Fruit fly (Drosophila melanogaster) whole organism, embryonic: ENCODE data around the gene Tom70.

ENCODE experiments used
- Atf6 ChIP-seq: fragments of 200-800 bp; sonication (Bioruptor generic); IDR thresholded peaks from 2 replicates; pipeline ENCODE4 v1.3.6; 2022; ENCODE audit warnings: missing biosample characterization, missing genetic modification characterization
- CG10431 ChIP-seq: fragments of 200-800 bp; sonication (Bioruptor generic); optimal IDR thresholded peaks from 3 replicates; lab custom pipeline; 2018; ENCODE audit warnings: missing biosample characterization, mild to moderate bottlenecking, missing genetic modification characterization
- CG10462 ChIP-seq: fragments of 200-800 bp; sonication (Bioruptor generic); optimal IDR thresholded peaks from 2 replicates; lab custom pipeline; 2016; ENCODE audit warnings: missing biosample characterization, missing genetic modification characterization
- CG11247 ChIP-seq: fragments of 200-800 bp; sonication (Bioruptor generic); IDR thresholded peaks from 2 replicates; pipeline ENCODE4 v1.3.6; 2022; ENCODE audit warnings: missing biosample characterization, missing genetic modification characterization
- CG13775 ChIP-seq: fragments of 200-800 bp; sonication (Bioruptor generic); optimal IDR thresholded peaks from 3 replicates; lab custom pipeline; 2017; ENCODE audit warnings: missing biosample characterization, mild to moderate bottlenecking, missing genetic modification characterization
- CG1602 ChIP-seq: fragments of 200-800 bp; sonication (Bioruptor generic); optimal IDR thresholded peaks from 3 replicates; lab custom pipeline; 2016; ENCODE audit warnings: missing biosample characterization, missing genetic modification characterization
- CG17385 ChIP-seq: fragments of 200-800 bp; sonication (Bioruptor generic); optimal IDR thresholded peaks from 3 replicates; lab custom pipeline; 2018; ENCODE audit warnings: missing biosample characterization, mild to moderate bottlenecking, missing genetic modification characterization
- CG18262 ChIP-seq: fragments of 200-800 bp; optimal IDR thresholded peaks from 3 replicates; lab custom pipeline; 2019; ENCODE audit warnings: missing biosample characterization, mild to moderate bottlenecking, missing genetic modification characterization, moderate library complexity
- CG30020 ChIP-seq: fragments of 200-800 bp; optimal IDR thresholded peaks from 2 replicates; lab custom pipeline; 2019; ENCODE audit warnings: missing biosample characterization, mild to moderate bottlenecking, missing genetic modification characterization, moderate library complexity
- CG3065 ChIP-seq: fragments of 200-800 bp; sonication (Bioruptor generic); optimal IDR thresholded peaks from 2 replicates; lab custom pipeline; 2016; ENCODE audit warnings: missing biosample characterization, missing genetic modification characterization
- CG31441 ChIP-seq: fragments of 200-800 bp; sonication (Bioruptor generic); IDR thresholded peaks from 2 replicates; pipeline ENCODE4 v1.3.6; 2022; ENCODE audit warnings: missing biosample characterization, missing genetic modification characterization
- CG33557 ChIP-seq: fragments of 200-800 bp; sonication (Bioruptor generic); optimal IDR thresholded peaks from 2 replicates; lab custom pipeline; 2019; ENCODE audit warnings: missing biosample characterization, mild to moderate bottlenecking, missing genetic modification characterization, moderate library complexity
- CG42726 ChIP-seq: fragments of 200-800 bp; sonication (Bioruptor generic); IDR thresholded peaks from 2 replicates; pipeline ENCODE4 v1.3.6; 2022; ENCODE audit warnings: missing biosample characterization, missing genetic modification characterization; ENCODE audit not compliant: partially characterized antibody
- CG4617 ChIP-seq: fragments of 200-800 bp; sonication (Bioruptor generic); optimal IDR thresholded peaks from 3 replicates; lab custom pipeline; 2016; ENCODE audit warnings: missing biosample characterization, missing genetic modification characterization, borderline replicate concordance
- CG6854 ChIP-seq: fragments of 200-800 bp; sonication (Bioruptor generic); optimal IDR thresholded peaks from 3 replicates; lab custom pipeline; 2017; ENCODE audit warnings: missing biosample characterization, mild to moderate bottlenecking, missing genetic modification characterization
- CG9797 ChIP-seq: fragments of 200-800 bp; sonication (Bioruptor generic); optimal IDR thresholded peaks from 3 replicates; lab custom pipeline; 2018; ENCODE audit warnings: missing biosample characterization, mild to moderate bottlenecking, missing genetic modification characterization
- CTCF ChIP-seq: fragments of 200-800 bp; sonication (Bioruptor generic); optimal IDR thresholded peaks from 2 replicates; lab custom pipeline; 2017; ENCODE audit warnings: missing biosample characterization, mild to moderate bottlenecking, missing genetic modification characterization, moderate library complexity
- Dref ChIP-seq: fragments of 200-800 bp; sonication (Bioruptor generic); IDR thresholded peaks from 2 replicates; pipeline ENCODE4 v1.3.6; 2022; ENCODE audit warnings: missing biosample characterization, missing genetic modification characterization
- Elba2 ChIP-seq: fragments of 200-800 bp; sonication (Bioruptor generic); optimal IDR thresholded peaks from 3 replicates; lab custom pipeline; 2016; ENCODE audit warnings: missing biosample characterization, missing genetic modification characterization
- GATAe ChIP-seq: fragments of 200-800 bp; sonication (Bioruptor generic); conservative IDR thresholded peaks from 2 replicates; pipeline ENCODE4 v1.3.6; 2022; ENCODE audit warnings: missing biosample characterization, missing genetic modification characterization
- Hmr ChIP-seq: fragments of 200-800 bp; sonication (Bioruptor generic); optimal IDR thresholded peaks from 3 replicates; lab custom pipeline; 2017; ENCODE audit warnings: mild to moderate bottlenecking, missing biosample characterization, missing genetic modification reagents, missing genetic modification characterization
- Hmx ChIP-seq: fragments of 200-800 bp; sonication (Bioruptor generic); optimal IDR thresholded peaks from 2 replicates; lab custom pipeline; 2016; ENCODE audit warnings: missing biosample characterization, missing genetic modification characterization
- Oaz ChIP-seq: fragments of 200-800 bp; sonication (Bioruptor generic); IDR thresholded peaks from 2 replicates; pipeline ENCODE4 v1.3.6; 2022; ENCODE audit warnings: missing biosample characterization, missing genetic modification characterization
- Oli ChIP-seq: fragments of 200-800 bp; sonication (Bioruptor generic); optimal IDR thresholded peaks from 2 replicates; lab custom pipeline; 2018; ENCODE audit warnings: missing biosample characterization, mild to moderate bottlenecking, missing genetic modification characterization, moderate library complexity
- Ptx1 ChIP-seq: fragments of 200-800 bp; sonication (Bioruptor generic); IDR thresholded peaks from 2 replicates; pipeline ENCODE4 v1.3.6; 2022; ENCODE audit warnings: missing biosample characterization, missing genetic modification characterization
- Rx ChIP-seq: fragments of 200-800 bp; sonication (Bioruptor generic); IDR thresholded peaks from 2 replicates; pipeline ENCODE4 v1.3.6; 2022; ENCODE audit warnings: missing biosample characterization, missing genetic modification characterization
- Side ChIP-seq: fragments of 200-800 bp; sonication (Bioruptor generic); optimal IDR thresholded peaks from 2 replicates; lab custom pipeline; 2016; ENCODE audit warnings: missing biosample characterization, missing genetic modification characterization
- ara ChIP-seq: fragments of 200-800 bp; sonication (Bioruptor generic); IDR thresholded peaks from 2 replicates; pipeline ENCODE4 v1.3.6; 2022; ENCODE audit warnings: missing biosample characterization, missing genetic modification characterization
- da ChIP-seq: fragments of 200-800 bp; sonication (Bioruptor generic); optimal IDR thresholded peaks from 2 replicates; lab custom pipeline; 2016; ENCODE audit warnings: missing biosample characterization, missing genetic modification characterization
- ems ChIP-seq: fragments of 200-800 bp; sonication (Bioruptor generic); optimal IDR thresholded peaks from 3 replicates; lab custom pipeline; 2016; ENCODE audit warnings: missing biosample characterization, missing genetic modification characterization
- en ChIP-seq: fragments of 200-800 bp; sonication (Bioruptor generic); optimal IDR thresholded peaks from 2 replicates; lab custom pipeline; 2016; ENCODE audit warnings: missing biosample characterization, missing genetic modification characterization
- ewg ChIP-seq: fragments of 200-800 bp; sonication (Bioruptor generic); optimal IDR thresholded peaks from 3 replicates; lab custom pipeline; 2017; ENCODE audit warnings: mild to moderate bottlenecking, missing biosample characterization, missing genetic modification reagents, missing genetic modification characterization
- exex ChIP-seq: fragments of 200-800 bp; sonication (Bioruptor generic); optimal IDR thresholded peaks from 4 replicates; lab custom pipeline; 2018; ENCODE audit warnings: missing biosample characterization, mild to moderate bottlenecking, missing genetic modification characterization, moderate library complexity
- gcm ChIP-seq: fragments of 200-800 bp; sonication (Bioruptor generic); optimal IDR thresholded peaks from 2 replicates; lab custom pipeline; 2019; ENCODE audit warnings: missing biosample characterization, mild to moderate bottlenecking, missing genetic modification characterization, moderate library complexity
- gsb ChIP-seq: fragments of 200-800 bp; sonication (Bioruptor generic); IDR thresholded peaks from 2 replicates; pipeline ENCODE4 v1.3.6; 2022; ENCODE audit warnings: missing biosample characterization, missing genetic modification characterization
- her ChIP-seq: fragments of 200-800 bp; sonication (Bioruptor generic); optimal IDR thresholded peaks from 2 replicates; lab custom pipeline; 2016; ENCODE audit warnings: missing biosample characterization, missing genetic modification characterization
- kah ChIP-seq: fragments of 200-800 bp; sonication (Bioruptor generic); optimal IDR thresholded peaks from 2 replicates; lab custom pipeline; 2018; ENCODE audit warnings: missing biosample characterization, mild to moderate bottlenecking, missing genetic modification characterization
- lab ChIP-seq: fragments of 200-800 bp; sonication (Bioruptor generic); optimal IDR thresholded peaks from 3 replicates; lab custom pipeline; 2017; ENCODE audit warnings: missing biosample characterization, missing genetic modification characterization, mild to moderate bottlenecking, moderate library complexity, missing genetic modification reagents
- lbe ChIP-seq: fragments of 200-800 bp; sonication (Bioruptor generic); optimal IDR thresholded peaks from 2 replicates; lab custom pipeline; 2016; ENCODE audit warnings: missing biosample characterization, mild to moderate bottlenecking, missing genetic modification characterization
- mam ChIP-seq: fragments of 200-800 bp; sonication (Bioruptor generic); optimal IDR thresholded peaks from 3 replicates; lab custom pipeline; 2016; ENCODE audit warnings: missing biosample characterization, missing genetic modification characterization
- nerfin-1 ChIP-seq: fragments of 200-800 bp; sonication (Bioruptor generic); optimal IDR thresholded peaks from 3 replicates; lab custom pipeline; 2019; ENCODE audit warnings: missing biosample characterization, mild to moderate bottlenecking, missing genetic modification characterization, moderate library complexity
- nerfin-2 ChIP-seq: fragments of 200-800 bp; sonication (Bioruptor generic); IDR thresholded peaks from 2 replicates; pipeline ENCODE4 v1.3.6; 2022; ENCODE audit warnings: missing biosample characterization, missing genetic modification characterization; ENCODE audit not compliant: partially characterized antibody
- nom ChIP-seq: fragments of 200-800 bp; sonication (Bioruptor generic); optimal IDR thresholded peaks from 2 replicates; lab custom pipeline; 2017; ENCODE audit warnings: missing biosample characterization, missing genetic modification characterization, mild to moderate bottlenecking, moderate library complexity, missing genetic modification reagents
- p53 ChIP-seq: fragments of 200-800 bp; sonication (Bioruptor generic); optimal IDR thresholded peaks from 2 replicates; lab custom pipeline; 2016; ENCODE audit warnings: missing biosample characterization, missing genetic modification characterization
- rib ChIP-seq: fragments of 200-800 bp; sonication (Bioruptor generic); IDR thresholded peaks from 2 replicates; pipeline ENCODE4 v1.3.6; 2022; ENCODE audit warnings: missing biosample characterization, missing genetic modification characterization
- shn ChIP-seq: fragments of 200-800 bp; sonication (Bioruptor generic); optimal IDR thresholded peaks from 3 replicates; lab custom pipeline; 2016; ENCODE audit warnings: missing biosample characterization, missing genetic modification characterization
- slp2 ChIP-seq: fragments of 200-800 bp; sonication (Bioruptor generic); optimal IDR thresholded peaks from 2 replicates; lab custom pipeline; 2016; ENCODE audit warnings: missing biosample characterization, missing genetic modification characterization
- sna ChIP-seq: fragments of 200-800 bp; sonication (Bioruptor generic); IDR thresholded peaks from 2 replicates; pipeline ENCODE4 v1.3.6; 2022; ENCODE audit warnings: missing biosample characterization, missing genetic modification characterization; ENCODE audit not compliant: partially characterized antibody
- twi ChIP-seq: fragments of 200-800 bp; optimal IDR thresholded peaks from 2 replicates; lab custom pipeline; 2019; ENCODE audit warnings: missing biosample characterization, mild to moderate bottlenecking, missing genetic modification characterization, moderate library complexity

The Tom70 gene

DNA sequence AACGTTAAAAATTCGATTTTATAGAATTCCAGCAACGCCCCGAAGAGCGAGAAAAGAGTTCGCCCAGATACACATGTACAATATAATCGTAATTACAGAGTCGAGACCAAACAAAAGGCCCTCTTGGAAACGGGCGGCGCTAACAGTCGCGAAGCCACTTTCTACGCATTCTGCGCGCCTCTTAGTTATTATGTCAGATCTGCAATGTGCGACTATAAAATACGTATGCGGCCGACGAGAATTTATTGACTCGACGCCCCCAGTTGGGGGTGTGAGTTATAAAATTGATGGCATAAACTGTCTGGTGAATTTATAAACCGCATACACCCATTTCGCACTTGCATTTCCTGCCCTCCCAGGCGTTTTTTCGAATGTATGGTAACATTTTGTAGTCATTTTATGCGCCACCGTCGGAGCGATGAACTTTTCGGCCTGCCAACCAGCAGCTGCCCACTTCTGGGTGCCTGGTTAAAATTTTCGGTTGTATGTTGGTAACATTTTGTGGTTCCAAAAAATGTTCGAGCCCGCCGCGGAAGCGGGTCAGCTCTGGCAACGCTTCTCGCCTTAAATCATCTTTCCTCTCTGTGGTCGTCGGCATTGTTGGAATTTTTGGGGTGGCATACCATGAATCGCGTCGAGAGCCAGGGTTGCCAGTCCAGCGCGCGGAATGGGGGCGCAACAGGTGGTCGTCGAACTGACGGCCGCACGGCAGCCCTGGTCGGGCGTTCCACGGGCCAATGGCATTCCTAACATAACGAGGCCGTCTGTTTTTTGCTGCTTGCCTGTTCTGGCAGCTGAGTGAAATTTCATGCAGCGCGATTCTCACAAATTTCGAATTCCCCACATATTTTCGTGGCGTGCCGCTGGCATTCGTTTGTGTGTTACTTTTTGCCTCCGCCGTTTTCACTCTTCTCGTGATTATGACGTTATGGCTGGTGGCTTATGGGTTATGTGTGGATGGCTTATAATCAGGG is 26.3 kb downstream of the Tom70 start (continued):
- TF ChIP-seq Elba2 (GFP tag; lab: Kevin White, UChicago) (no peak), GATAe (GFP tag; lab: Robert Waterston, UW) (no peak), mam (GFP tag; lab: Kevin White, UChicago) (peak; percentile 75), her (peak; percentile 85), CG30020 (tag; lab: Kevin White, UChicago) (no peak), Atf6 (GFP tag; lab: Robert Waterston, UW) (no peak), CG10431 (peak; percentile 51), CG17385 (GFP tag; lab: Kevin White, UChicago) (peak; percentile 49), twi (tag; lab: Kevin White, UChicago) (peak; percentile 25), Oaz (GFP tag; lab: Robert Waterston, UW) (no peak), CG10462 (GFP tag; lab: Kevin White, UChicago) (no peak), rib (GFP tag; lab: Robert Waterston, UW) (no peak), Ptx1 (GFP tag; lab: Robert Waterston, UW) (no peak), CG11247 (no peak), Dref (no peak), Oli (tag; lab: Kevin White, UChicago) (peak; percentile 37), Side (GFP tag; lab: Kevin White, UChicago) (peak; percentile 85), sna (GFP tag; lab: Robert Waterston, UW) (no peak), CG31441 (GFP tag; lab: Robert Waterston, UW) (no peak), CG13775 (GFP tag; lab: Kevin White, UChicago) (peak; percentile 30), ewg (GFP tag; lab: Kevin White, UChicago) (peak; percentile 48), slp2 (GFP tag; lab: Kevin White, UChicago) (peak; percentile 21), Hmx (GFP tag; lab: Kevin White, UChicago) (no peak), kah (peak; percentile 100), lab (GFP tag; lab: Kevin White, UChicago) (peak; percentile 94), CG3065 (GFP tag; lab: Kevin White, UChicago) (peak; percentile 10), CG6854 (peak; percentile 39), shn (peak; percentile 87), CG1602 (no peak), CG9797 (GFP tag; lab: Kevin White, UChicago) (peak; percentile 22), CG4617 (no peak), gsb (GFP tag; lab: Robert Waterston, UW) (no peak), en (GFP tag; lab: Kevin White, UChicago) (peak; percentile 38), nerfin-1 (tag; lab: Kevin White, UChicago) (peak; percentile 100), nerfin-2 (GFP tag; lab: Robert Waterston, UW) (no peak), CTCF (GFP tag; lab: Kevin White, UChicago) (peak; percentile 64), CG18262 (tag; lab: Kevin White, UChicago) (peak; percentile 36), CG42726 (GFP tag; lab: Robert Waterston, UW) (no peak), Rx (GFP tag; lab: Robert Waterston, UW) (no peak), ems (GFP tag; lab: Kevin White, UChicago) (peak; percentile 74), CG33557 (GFP tag; lab: Kevin White, UChicago) (peak; percentile 32), da (GFP tag; lab: Kevin White, UChicago) (peak; percentile 41), exex (tag; lab: Kevin White, UChicago) (peak; percentile 85), ara (GFP tag; lab: Robert Waterston, UW) (no peak), Hmr (GFP tag; lab: Kevin White, UChicago) (peak; percentile 92), gcm (GFP tag; lab: Kevin White, UChicago) (peak; percentile 77), p53 (GFP tag; lab: Kevin White, UChicago) (peak; percentile 47), nom (GFP tag; lab: Kevin White, UChicago) (peak; percentile 88), lbe (GFP tag; lab: Kevin White, UChicago) (peak; percentile 54)
